Worm (Caenorhabditis elegans): Measurements from ENCODE around the gene clec-72.

- TF ChIP-seq W03F9.2 (tag; optimal IDR thresholded peaks at IDR 0.05) (no peak), him-1 (tag; optimal IDR thresholded peaks at IDR 0.05) (no peak)
These were observed 30.2 kb upstream of the clec-72 start, which contains the start of gene F56D6.19 for ce11 chrIV:3914462-3914861.

Measured in whole organism, L4/young adult.